Fruit fly (Drosophila melanogaster) whole organism, prepupa: Measurements from ENCODE around the gene CG17110.

ENCODE experiments used
- CG16779 ChIP-seq: fragments of 200-800 bp; sonication (Bioruptor generic); optimal IDR thresholded peaks from 3 replicates; lab custom pipeline; 2017; ENCODE audit warnings: missing biosample characterization, mild to moderate bottlenecking, missing genetic modification characterization
- CG34406 ChIP-seq: fragments of 200-800 bp; sonication (Bioruptor generic); optimal IDR thresholded peaks from 3 replicates; lab custom pipeline; 2016; ENCODE audit warnings: missing biosample characterization, missing genetic modification characterization
- CG6854 ChIP-seq: fragments of 200-800 bp; sonication (Bioruptor generic); optimal IDR thresholded peaks from 2 replicates; lab custom pipeline; 2017; ENCODE audit warnings: missing biosample characterization, mild to moderate bottlenecking, missing genetic modification characterization
- CG8632 ChIP-seq: fragments of 200-800 bp; sonication (Bioruptor generic); optimal IDR thresholded peaks from 3 replicates; lab custom pipeline; 2016; ENCODE audit warnings: missing biosample characterization, missing genetic modification characterization
- Eip93F ChIP-seq: fragments of 200-800 bp; sonication (Bioruptor generic); optimal IDR thresholded peaks from 2 replicates; lab custom pipeline; 2016; ENCODE audit warnings: missing biosample characterization, mild to moderate bottlenecking, missing genetic modification characterization
- OdsH ChIP-seq: fragments of 200-800 bp; sonication (Bioruptor generic); optimal IDR thresholded peaks from 3 replicates; lab custom pipeline; 2016; ENCODE audit warnings: missing biosample characterization, missing genetic modification characterization
- Sox102F ChIP-seq: fragments of 200-800 bp; sonication (Bioruptor generic); optimal IDR thresholded peaks from 2 replicates; lab custom pipeline; 2016; ENCODE audit warnings: missing biosample characterization, mild to moderate bottlenecking, missing genetic modification characterization
- Sox15 ChIP-seq: fragments of 200-800 bp; sonication (Bioruptor generic); optimal IDR thresholded peaks from 3 replicates; lab custom pipeline; 2016; ENCODE audit warnings: missing biosample characterization, missing genetic modification characterization
- fkh ChIP-seq: fragments of 200-800 bp; sonication (Bioruptor generic); optimal IDR thresholded peaks from 3 replicates; lab custom pipeline; 2017; ENCODE audit warnings: missing biosample characterization, mild to moderate bottlenecking, missing genetic modification characterization, moderate library complexity
- lz ChIP-seq: fragments of 200-800 bp; sonication (Bioruptor generic); optimal IDR thresholded peaks from 3 replicates; lab custom pipeline; 2016; ENCODE audit warnings: missing biosample characterization, missing genetic modification characterization
- vri ChIP-seq: fragments of 200-800 bp; sonication (Bioruptor generic); optimal IDR thresholded peaks from 3 replicates; lab custom pipeline; 2016; ENCODE audit warnings: missing biosample characterization, mild to moderate bottlenecking, missing genetic modification characterization

dm6 chr3R:23057390-23057789 is 34.1 kb upstream of the CG17110 start:
- TF ChIP-seq OdsH (GFP tag; lab: Kevin White, UChicago) (no peak), CG16779 (tag; lab: Kevin White, UChicago) (no peak), Eip93F (GFP tag; lab: Kevin White, UChicago) (no peak), Sox15 (GFP tag; lab: Kevin White, UChicago) (no peak), lz (GFP tag; lab: Kevin White, UChicago) (no peak), CG6854 (GFP tag; lab: Kevin White, UChicago) (no peak), CG34406 (GFP tag; lab: Kevin White, UChicago) (no peak), Sox102F (no peak), fkh (GFP tag; lab: Kevin White, UChicago) (no peak), vri (GFP tag; lab: Kevin White, UChicago) (no peak), CG8632 (GFP tag; lab: Kevin White, UChicago) (no peak)
